Fruit fly (Drosophila melanogaster) whole organism, embryonic: ENCODE data around the gene Wdr33.
A peak's percentile ranks its signal among the peaks of the same experiment; 100 is the strongest.

Source experiments
- B-H2 ChIP-seq: fragments of 200-800 bp; sonication (Bioruptor generic); optimal IDR thresholded peaks from 2 replicates; lab custom pipeline; 2018; ENCODE audit warnings: missing biosample characterization, mild to moderate bottlenecking, missing genetic modification characterization
- CG11247 ChIP-seq: fragments of 200-800 bp; sonication (Bioruptor generic); IDR thresholded peaks from 2 replicates; pipeline ENCODE4 v1.3.6; 2022; ENCODE audit warnings: missing biosample characterization, missing genetic modification characterization
- CG15073 ChIP-seq: fragments of 200-800 bp; sonication (Bioruptor generic); optimal IDR thresholded peaks from 2 replicates; lab custom pipeline; 2016; ENCODE audit warnings: missing biosample characterization, missing genetic modification characterization
- CG15696 ChIP-seq: fragments of 200-800 bp; sonication (Bioruptor generic); optimal IDR thresholded peaks from 2 replicates; lab custom pipeline; 2019; ENCODE audit warnings: missing biosample characterization, mild to moderate bottlenecking, missing genetic modification characterization, moderate library complexity
- CG16863 ChIP-seq: fragments of 200-800 bp; sonication (Bioruptor generic); optimal IDR thresholded peaks from 3 replicates; lab custom pipeline; 2016; ENCODE audit warnings: missing biosample characterization, missing genetic modification characterization
- CG17186 ChIP-seq: fragments of 200-800 bp; sonication (Bioruptor generic); optimal IDR thresholded peaks from 3 replicates; lab custom pipeline; 2017; ENCODE audit warnings: missing biosample characterization, missing genetic modification reagents, missing genetic modification characterization
- CG17802 ChIP-seq: fragments of 200-800 bp; sonication (Bioruptor generic); optimal IDR thresholded peaks from 2 replicates; lab custom pipeline; 2018; ENCODE audit warnings: missing biosample characterization, mild to moderate bottlenecking, missing genetic modification characterization, moderate library complexity
- CG17912 ChIP-seq: fragments of 200-800 bp; sonication (Bioruptor generic); optimal IDR thresholded peaks from 2 replicates; lab custom pipeline; 2018; ENCODE audit warnings: missing biosample characterization, mild to moderate bottlenecking, missing genetic modification characterization
- CG2129 ChIP-seq: fragments of 200-800 bp; sonication (Bioruptor generic); IDR thresholded peaks from 2 replicates; pipeline ENCODE4 v1.3.6; 2022; ENCODE audit warnings: missing biosample characterization, missing genetic modification characterization; ENCODE audit not compliant: partially characterized antibody
- CG34224 ChIP-seq: fragments of 200-800 bp; sonication (Bioruptor generic); IDR thresholded peaks from 3 replicates; pipeline ENCODE4 v1.3.6; 2022; ENCODE audit warnings: missing biosample characterization, missing genetic modification characterization; ENCODE audit not compliant: partially characterized antibody
- CG3726 ChIP-seq: fragments of 200-800 bp; sonication (Bioruptor generic); IDR thresholded peaks from 3 replicates; pipeline ENCODE4, ENCODE4 v1.3.6; 2022; ENCODE audit warnings: missing biosample characterization, missing genetic modification characterization
- CG3995 ChIP-seq: fragments of 200-800 bp; sonication (Bioruptor generic); optimal IDR thresholded peaks from 3 replicates; lab custom pipeline; 2016; ENCODE audit warnings: missing biosample characterization, missing genetic modification characterization
- CG4707 ChIP-seq: fragments of 200-800 bp; sonication (Bioruptor generic); optimal IDR thresholded peaks from 2 replicates; lab custom pipeline; 2018; ENCODE audit warnings: missing biosample characterization, mild to moderate bottlenecking, missing genetic modification characterization, moderate library complexity
- CG6175 ChIP-seq: fragments of 200-800 bp; sonication (Bioruptor generic); IDR thresholded peaks from 3 replicates; pipeline ENCODE4 v1.3.6; 2022; ENCODE audit warnings: missing biosample characterization, missing genetic modification characterization
- CG8290 ChIP-seq, 3 experiments: fragments of 200-800 bp; sonication (Bioruptor generic); optimal IDR thresholded peaks; 2 replicates each; lab custom pipeline; 2016 to 2019; ENCODE audit warnings: missing biosample characterization in 3 of 3, missing genetic modification characterization in 3 of 3, mild to moderate bottlenecking in 2 of 3, moderate library complexity in 1 of 3
- CG8765 ChIP-seq: fragments of 200-800 bp; sonication (Bioruptor generic); IDR thresholded peaks from 2 replicates; pipeline ENCODE4 v1.3.6; 2022; ENCODE audit warnings: missing biosample characterization, missing genetic modification characterization
- CHES-1-like ChIP-seq: fragments of 200-800 bp; sonication (Bioruptor generic); optimal IDR thresholded peaks from 2 replicates; lab custom pipeline; 2016; ENCODE audit warnings: missing biosample characterization, missing genetic modification characterization
- CoRest ChIP-seq: fragments of 200-800 bp; sonication (Bioruptor generic); optimal IDR thresholded peaks from 3 replicates; lab custom pipeline; 2018; ENCODE audit warnings: missing biosample characterization, mild to moderate bottlenecking, missing genetic modification characterization, moderate library complexity
- D19B ChIP-seq: fragments of 200-800 bp; sonication (Bioruptor generic); optimal IDR thresholded peaks from 2 replicates; lab custom pipeline; 2017; ENCODE audit warnings: missing biosample characterization, mild to moderate bottlenecking, missing genetic modification characterization
- GATAe ChIP-seq: fragments of 200-800 bp; sonication (Bioruptor generic); conservative IDR thresholded peaks from 2 replicates; pipeline ENCODE4 v1.3.6; 2022; ENCODE audit warnings: missing biosample characterization, missing genetic modification characterization
- Max ChIP-seq: fragments of 200-800 bp; sonication (Bioruptor generic); optimal IDR thresholded peaks from 2 replicates; lab custom pipeline; 2016; ENCODE audit warnings: missing biosample characterization, mild to moderate bottlenecking, missing genetic modification characterization
- NC2α ChIP-seq: fragments of 200-800 bp; sonication (Bioruptor generic); optimal IDR thresholded peaks from 2 replicates; lab custom pipeline; 2016; ENCODE audit warnings: missing biosample characterization, missing genetic modification characterization
- NK7.1 ChIP-seq: fragments of 200-800 bp; sonication (Bioruptor generic); optimal IDR thresholded peaks from 3 replicates; lab custom pipeline; 2016; ENCODE audit warnings: missing biosample characterization, missing genetic modification characterization
- Sin3A ChIP-seq: fragments of >200 bp; optimal IDR thresholded peaks from 2 replicates; lab custom pipeline; 2018
- Sox102F ChIP-seq: fragments of 200-800 bp; sonication (Bioruptor generic); optimal IDR thresholded peaks from 2 replicates; lab custom pipeline; 2018; ENCODE audit warnings: missing biosample characterization, mild to moderate bottlenecking, missing genetic modification characterization, moderate library complexity
- Ssrp ChIP-seq: fragments of 200-800 bp; sonication (Bioruptor generic); optimal IDR thresholded peaks from 2 replicates; lab custom pipeline; 2018; ENCODE audit warnings: missing biosample characterization, mild to moderate bottlenecking, missing genetic modification characterization, moderate library complexity
- TFAM ChIP-seq: fragments of 200-800 bp; sonication (Bioruptor generic); optimal IDR thresholded peaks from 2 replicates; lab custom pipeline; 2017; ENCODE audit warnings: missing biosample characterization, missing genetic modification characterization, inconsistent platforms
- amos ChIP-seq: fragments of 200-800 bp; sonication (Bioruptor generic); IDR thresholded peaks from 2 replicates; pipeline ENCODE4 v1.3.6; 2022; ENCODE audit warnings: missing biosample characterization, missing genetic modification characterization; ENCODE audit not compliant: partially characterized antibody
- ase ChIP-seq: fragments of 200-800 bp; sonication (Bioruptor generic); IDR thresholded peaks from 3 replicates; pipeline ENCODE4 v1.3.6; 2022; ENCODE audit warnings: missing biosample characterization, missing genetic modification characterization
- bab2 ChIP-seq: fragments of 200-800 bp; sonication (Bioruptor generic); optimal IDR thresholded peaks from 2 replicates; lab custom pipeline; 2016; ENCODE audit warnings: missing biosample characterization, missing genetic modification characterization
- bowl ChIP-seq: fragments of 200-800 bp; sonication (Bioruptor generic); IDR thresholded peaks from 2 replicates; pipeline ENCODE4 v1.3.6; 2022; ENCODE audit warnings: missing biosample characterization, missing genetic modification characterization
- chm ChIP-seq: fragments of 200-800 bp; sonication (Bioruptor generic); IDR thresholded peaks from 2 replicates; pipeline ENCODE4 v1.3.6; 2022; ENCODE audit warnings: missing biosample characterization, missing genetic modification characterization
- corto ChIP-seq: fragments of 200-800 bp; sonication (Bioruptor generic); optimal IDR thresholded peaks from 2 replicates; lab custom pipeline; 2016; ENCODE audit warnings: missing biosample characterization, mild to moderate bottlenecking, missing genetic modification characterization, moderate library complexity
- dimm ChIP-seq: fragments of 200-800 bp; sonication (Bioruptor generic); IDR thresholded peaks from 2 replicates; pipeline ENCODE4 v1.3.6; 2022; ENCODE audit warnings: missing biosample characterization, missing genetic modification characterization
- dmrt11E ChIP-seq: fragments of 200-800 bp; sonication (Bioruptor generic); optimal IDR thresholded peaks from 3 replicates; lab custom pipeline; 2018; ENCODE audit warnings: missing biosample characterization, mild to moderate bottlenecking, missing genetic modification characterization, moderate library complexity
- en ChIP-seq: fragments of 200-800 bp; sonication (Bioruptor generic); optimal IDR thresholded peaks from 2 replicates; lab custom pipeline; 2016; ENCODE audit warnings: missing biosample characterization, missing genetic modification characterization
- eve ChIP-seq, 2 experiments: fragments of >200 bp; optimal IDR thresholded peaks; 2 replicates each; lab custom pipeline; 2017; ENCODE audit warnings: missing biosample characterization in 2 of 2, missing genetic modification characterization in 2 of 2
- exex ChIP-seq: fragments of 200-800 bp; sonication (Bioruptor generic); optimal IDR thresholded peaks from 4 replicates; lab custom pipeline; 2018; ENCODE audit warnings: missing biosample characterization, mild to moderate bottlenecking, missing genetic modification characterization, moderate library complexity
- gsb-n ChIP-seq: fragments of 200-800 bp; sonication (Bioruptor generic); optimal IDR thresholded peaks from 3 replicates; lab custom pipeline; 2018; ENCODE audit warnings: missing biosample characterization, mild to moderate bottlenecking, missing genetic modification characterization
- inv ChIP-seq: fragments of 200-800 bp; sonication (Bioruptor generic); IDR thresholded peaks from 2 replicates; pipeline ENCODE4 v1.3.6; 2022; ENCODE audit warnings: missing biosample characterization, missing genetic modification characterization; ENCODE audit not compliant: partially characterized antibody
- mld ChIP-seq: fragments of 200-800 bp; sonication (Bioruptor generic); IDR thresholded peaks from 3 replicates; pipeline ENCODE4 v1.3.6; 2022; ENCODE audit warnings: missing biosample characterization, missing genetic modification characterization; ENCODE audit not compliant: partially characterized antibody
- oc ChIP-seq: fragments of 200-800 bp; sonication (Bioruptor generic); optimal IDR thresholded peaks from 2 replicates; lab custom pipeline; 2018; ENCODE audit warnings: missing biosample characterization, mild to moderate bottlenecking, missing genetic modification characterization, moderate library complexity
- p53 ChIP-seq: fragments of 200-800 bp; sonication (Bioruptor generic); optimal IDR thresholded peaks from 2 replicates; lab custom pipeline; 2016; ENCODE audit warnings: missing biosample characterization, missing genetic modification characterization
- pho ChIP-seq: fragments of 200-800 bp; sonication (Bioruptor generic); optimal IDR thresholded peaks from 2 replicates; lab custom pipeline; 2016; ENCODE audit warnings: missing biosample characterization, missing genetic modification characterization
- row ChIP-seq: fragments of 200-800 bp; sonication (Bioruptor generic); IDR thresholded peaks from 3 replicates; pipeline ENCODE4 v1.3.6; 2022; ENCODE audit warnings: missing biosample characterization, missing genetic modification characterization
- run ChIP-seq: fragments of 200-800 bp; sonication (Bioruptor generic); optimal IDR thresholded peaks from 3 replicates; lab custom pipeline; 2018; ENCODE audit warnings: missing biosample characterization, mild to moderate bottlenecking, missing genetic modification characterization
- sens ChIP-seq: fragments of 200-800 bp; sonication (Bioruptor generic); peaks from one replicate; lab custom pipeline; 2016; ENCODE audit warnings: missing biosample characterization, missing genetic modification characterization
- tx ChIP-seq: fragments of 200-800 bp; sonication (Bioruptor generic); optimal IDR thresholded peaks from 2 replicates; lab custom pipeline; 2016; ENCODE audit warnings: missing biosample characterization, missing genetic modification characterization
- unpg ChIP-seq: fragments of 200-800 bp; sonication (Bioruptor generic); optimal IDR thresholded peaks from 3 replicates; lab custom pipeline; 2018; ENCODE audit warnings: missing biosample characterization, mild to moderate bottlenecking, missing genetic modification characterization, moderate library complexity
- vfl ChIP-seq: fragments of 200-800 bp; sonication (Bioruptor generic); optimal IDR thresholded peaks from 2 replicates; lab custom pipeline; 2016; ENCODE audit warnings: missing biosample characterization, missing genetic modification characterization
- zen2 ChIP-seq: fragments of 200-800 bp; sonication (Bioruptor generic); IDR thresholded peaks from 3 replicates; pipeline ENCODE4 v1.3.6; 2022; ENCODE audit warnings: missing biosample characterization, missing genetic modification characterization; ENCODE audit not compliant: partially characterized antibody

Gene Wdr33

DNA sequence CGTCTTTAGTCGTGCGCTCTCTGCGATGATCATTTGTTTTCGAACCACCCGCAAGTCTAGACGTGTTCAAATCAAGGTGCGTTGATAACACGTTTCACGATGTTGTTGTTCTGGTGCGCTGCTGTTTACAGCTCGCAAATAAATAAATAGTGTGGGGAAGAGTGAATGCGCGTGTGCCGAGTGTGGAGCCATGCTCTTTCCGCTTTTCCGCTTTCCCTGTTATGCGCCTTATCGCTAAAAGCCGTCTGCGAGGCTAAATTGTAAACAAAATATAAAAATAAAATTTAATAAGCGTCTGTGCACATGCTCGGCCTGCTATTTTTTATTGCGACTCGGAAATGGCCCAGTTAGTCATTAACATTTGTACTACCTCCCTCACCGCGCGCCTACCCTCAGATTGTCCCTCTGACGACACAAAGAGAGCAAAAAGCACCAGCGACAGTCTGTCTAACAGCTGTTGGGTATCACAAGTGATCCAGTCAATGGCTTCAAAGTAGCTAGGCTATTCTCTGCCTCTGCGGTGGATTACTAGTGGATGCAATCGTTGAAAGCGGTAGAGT lies 12.3 kb downstream of the Wdr33 start (continued):
- TF ChIP-seq chm (GFP tag; lab: Robert Waterston, UW): peak; percentile 78
- peak; percentile 80 for TF ChIP-seq B-H2 (GFP tag; lab: Kevin White, UChicago)
- peak; percentile 75 for TF ChIP-seq run (tag; lab: Kevin White, UChicago)
- TF ChIP-seq bab2 (GFP tag; lab: Kevin White, UChicago): peak; percentile 77
- TF ChIP-seq en: peak; percentile 47
- TF ChIP-seq inv (GFP tag; lab: Robert Waterston, UW): no peak
- no peak for TF ChIP-seq CG6175
- no peak for TF ChIP-seq CG8765 (GFP tag; lab: Robert Waterston, UW)
- TF ChIP-seq pho (GFP tag; lab: Kevin White, UChicago): peak; percentile 18
- TF ChIP-seq CG3995 (GFP tag; lab: Kevin White, UChicago): no peak
- TF ChIP-seq corto: peak; percentile 31
- TF ChIP-seq dimm (GFP tag; lab: Robert Waterston, UW): no peak
- TF ChIP-seq CG11247 (GFP tag; lab: Robert Waterston, UW): no peak
- no peak for TF ChIP-seq eve (GFP tag; optimal IDR thresholded peaks at IDR 0.05; lab: Kevin White, UChicago)
- peak; percentile 61 for TF ChIP-seq CoRest
- TF ChIP-seq p53: peak; percentile 99
- TF ChIP-seq CG34224 (GFP tag; lab: Robert Waterston, UW): peak; percentile 46; the same call in 1 of the 3 replicates
- TF ChIP-seq GATAe (GFP tag; lab: Robert Waterston, UW): no peak
- TF ChIP-seq Sox102F (GFP tag; lab: Kevin White, UChicago): peak; percentile 61
- no peak for TF ChIP-seq zen2 (GFP tag; lab: Robert Waterston, UW)
- peak; percentile 55 for TF ChIP-seq CG17802
- peak; percentile 93 for TF ChIP-seq CG4707 (GFP tag; lab: Kevin White, UChicago)
- TF ChIP-seq mld (GFP tag; lab: Robert Waterston, UW): no peak
- peak; percentile 36; the same call in 1 of the 2 replicates for TF ChIP-seq bowl (GFP tag; lab: Robert Waterston, UW)
- TF ChIP-seq CG17912: peak; percentile 93
- TF ChIP-seq CG15073: no peak
- peak; percentile 57 for TF ChIP-seq CHES-1-like
- no peak for TF ChIP-seq tx (GFP tag; lab: Kevin White, UChicago)
- TF ChIP-seq CG3726 (GFP tag; lab: Robert Waterston, UW): no peak
- no peak for TF ChIP-seq CG2129 (GFP tag; lab: Robert Waterston, UW)
- peak; percentile 84 for TF ChIP-seq gsb-n (tag; lab: Kevin White, UChicago)
- TF ChIP-seq amos (GFP tag; lab: Robert Waterston, UW): no peak; the same call in 1 of the 2 replicates
- TF ChIP-seq Max (GFP tag; lab: Kevin White, UChicago): peak; percentile 78

DNA sequence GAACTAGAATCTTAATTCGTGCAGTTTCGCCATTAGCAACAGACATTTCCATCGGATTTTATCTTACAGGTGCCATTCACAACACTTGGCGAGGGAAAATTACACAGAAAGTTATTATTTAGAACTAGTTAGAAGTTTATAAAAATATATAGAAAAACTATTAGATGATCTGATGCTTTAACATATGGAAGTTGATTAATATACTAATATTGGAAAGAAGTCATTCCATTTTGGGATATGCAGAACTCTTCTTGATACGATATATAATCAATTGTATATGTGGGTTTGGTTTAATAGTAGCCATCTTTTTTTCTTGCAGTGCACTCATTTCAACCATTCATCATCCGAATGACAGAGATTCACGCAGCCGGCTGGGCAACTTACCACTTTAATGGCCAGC lies 21.8 kb downstream of the Wdr33 start:
- no peak for TF ChIP-seq CG16863
- TF ChIP-seq D19B: no peak
- TF ChIP-seq oc: no peak
- no peak for TF ChIP-seq gsb-n (tag; lab: Kevin White, UChicago)
- no peak for TF ChIP-seq p53
- peak; percentile 7 for TF ChIP-seq dmrt11E (tag; lab: Kevin White, UChicago)
- TF ChIP-seq CG17186 (GFP tag; lab: Kevin White, UChicago): no peak
- TF ChIP-seq row (GFP tag; lab: Robert Waterston, UW): peak; percentile 18; the same call in 1 of the 3 replicates
- TF ChIP-seq sens (GFP tag; lab: Kevin White, UChicago): peak; percentile 64
- no peak for TF ChIP-seq CG8290 (GFP tag; optimal IDR thresholded peaks at IDR 0.05; lab: Kevin White, UChicago)
- no peak for TF ChIP-seq CG8290 (tag; optimal IDR thresholded peaks at IDR 0.05; lab: Kevin White, UChicago)
- no peak for TF ChIP-seq ase (GFP tag; lab: Robert Waterston, UW)
- peak; percentile 5 for TF ChIP-seq Ssrp (tag; lab: Kevin White, UChicago)
- no peak for TF ChIP-seq exex (tag; lab: Kevin White, UChicago)
- no peak for TF ChIP-seq TFAM (GFP tag; lab: Kevin White, UChicago)
- peak; percentile 29 for TF ChIP-seq unpg (GFP tag; lab: Kevin White, UChicago)
- no peak for TF ChIP-seq vfl
- no peak for TF ChIP-seq NC2α (GFP tag; lab: Kevin White, UChicago)
- TF ChIP-seq Sin3A (lab: Kevin White, UChicago): no peak
- TF ChIP-seq CG15696 (tag; lab: Kevin White, UChicago): peak; percentile 4
- TF ChIP-seq NK7.1 (GFP tag; lab: Kevin White, UChicago): no peak
